Worm (Caenorhabditis elegans) whole organism, L4 larva: ENCODE measurements around the gene tatn-1.

Experiments used
- F10B5.3 ChIP-seq: sonication (generic microtip); optimal IDR thresholded peaks from 2 replicates; lab custom pipeline; 2016; ENCODE audit warnings: mild to moderate bottlenecking, missing genetic modification characterization, missing compliant biosample characterization
- Y48G9A.11 ChIP-seq: fragments of 200-800 bp; sonication (Bioruptor generic); IDR thresholded peaks from 2 replicates; pipeline ENCODE4 v1.3.6; 2022; ENCODE audit warnings: missing genetic modification reagents, missing genetic modification characterization, missing compliant biosample characterization
- aly-2 ChIP-seq: sonication (generic microtip); optimal IDR thresholded peaks from 2 replicates; lab custom pipeline; 2018; ENCODE audit warnings: missing biosample characterization, missing genetic modification characterization
- ama-1 ChIP-seq: fragments of 150-350 bp; optimal IDR thresholded peaks from 2 replicates; lab custom pipeline; 2014; ENCODE audit warnings: inconsistent platforms, mixed read lengths
- arid-1 ChIP-seq: fragments of 200-800 bp; sonication (Bioruptor generic); conservative IDR thresholded peaks from 2 replicates; pipeline ENCODE4 v1.3.6; 2022; ENCODE audit warnings: missing genetic modification reagents, missing genetic modification characterization, missing compliant biosample characterization
- ceh-44 ChIP-seq: fragments of 200-800 bp; sonication (Bioruptor generic); IDR thresholded peaks from 2 replicates; pipeline ENCODE4 v1.3.6; 2022; ENCODE audit warnings: missing genetic modification reagents, missing genetic modification characterization, missing compliant biosample characterization
- ctbp-1 ChIP-seq: fragments of 200-800 bp; sonication (Bioruptor generic); IDR thresholded peaks from 2 replicates; pipeline ENCODE4 v1.3.6; 2022; ENCODE audit warnings: missing genetic modification reagents, missing genetic modification characterization, missing compliant biosample characterization
- daf-16 ChIP-seq, 3 experiments: sonication (generic microtip); optimal IDR thresholded peaks; 2 replicates each; lab custom pipeline; 2016 to 2017; ENCODE audit warnings: missing genetic modification characterization in 3 of 3, missing genetic modification reagents in 3 of 3, mild to moderate bottlenecking in 2 of 3, missing compliant biosample characterization in 2 of 3, missing biosample characterization in 1 of 3, moderate library complexity in 1 of 3
- fkh-10 ChIP-seq: fragments of 150-350 bp; optimal IDR thresholded peaks from 2 replicates; lab custom pipeline; 2014; ENCODE audit warnings: missing biosample characterization, missing genetic modification reagents, missing genetic modification characterization
- hlh-30 ChIP-seq: sonication (generic microtip); optimal IDR thresholded peaks from 2 replicates; lab custom pipeline; 2017; ENCODE audit warnings: antibody characterized with exemption, mild to moderate bottlenecking, missing genetic modification characterization, missing compliant biosample characterization; ENCODE audit not compliant: insufficient read depth
- lin-29 ChIP-seq: fragments of 200-800 bp; sonication (Bioruptor generic); IDR thresholded peaks from 2 replicates; pipeline ENCODE4 v1.3.6; 2022; ENCODE audit warnings: missing genetic modification reagents, missing genetic modification characterization, missing compliant biosample characterization
- mdl-1 ChIP-seq, 2 experiments: fragments of 150-350 bp in 1 of 2; sonication (generic microtip) in 1 of 2; optimal IDR thresholded peaks; 2 replicates each; lab custom pipeline; 2014 to 2017; ENCODE audit warnings: missing biosample characterization in 2 of 2, missing genetic modification characterization in 2 of 2
- mdt-29 ChIP-seq: fragments of 200-800 bp; sonication (Bioruptor generic); IDR thresholded peaks from 2 replicates; pipeline ENCODE4 v1.3.6; 2022; ENCODE audit warnings: missing genetic modification reagents, missing genetic modification characterization, missing compliant biosample characterization
- mep-1 ChIP-seq: fragments of 150-350 bp; sonication (generic microtip); optimal IDR thresholded peaks from 3 replicates; lab custom pipeline; 2014; ENCODE audit warnings: missing biosample characterization, missing genetic modification characterization
- nhr-10 ChIP-seq: fragments of 150-350 bp; optimal IDR thresholded peaks from 2 replicates; lab custom pipeline; 2014; ENCODE audit warnings: missing biosample characterization, missing genetic modification characterization
- nhr-237 ChIP-seq: sonication (generic microtip); optimal IDR thresholded peaks from 2 replicates; lab custom pipeline; 2017; ENCODE audit warnings: missing biosample characterization, missing genetic modification characterization
- nhr-42 ChIP-seq: fragments of 200-800 bp; sonication (Bioruptor generic); IDR thresholded peaks from 2 replicates; pipeline ENCODE4 v1.3.6; 2022; ENCODE audit warnings: missing genetic modification characterization, missing compliant biosample characterization
- nhr-6 ChIP-seq: fragments of 150-350 bp; optimal IDR thresholded peaks from 2 replicates; lab custom pipeline; 2014; ENCODE audit warnings: missing biosample characterization, missing genetic modification characterization
- pqm-1 ChIP-seq: sonication (generic microtip); optimal IDR thresholded peaks from 2 replicates; lab custom pipeline; 2017; ENCODE audit warnings: missing biosample characterization, missing genetic modification characterization
- rbr-2 ChIP-seq: sonication (generic microtip); optimal IDR thresholded peaks from 2 replicates; lab custom pipeline; 2016; ENCODE audit warnings: missing genotype, missing genetic modification characterization, missing compliant biosample characterization
- skn-1 ChIP-seq: fragments of 150-350 bp; optimal IDR thresholded peaks from 2 replicates; lab custom pipeline; 2014; ENCODE audit warnings: missing biosample characterization, missing genetic modification characterization
- snpc-4 ChIP-seq: fragments of 150-350 bp; optimal IDR thresholded peaks from 2 replicates; lab custom pipeline; 2014; ENCODE audit warnings: missing biosample characterization, missing genetic modification characterization
- spr-1 ChIP-seq: sonication (generic microtip); optimal IDR thresholded peaks from 2 replicates; lab custom pipeline; 2016; ENCODE audit warnings: mild to moderate bottlenecking, missing genetic modification characterization, missing compliant biosample characterization
- unc-130 ChIP-seq: sonication (generic microtip); optimal IDR thresholded peaks from 2 replicates; lab custom pipeline; 2016; ENCODE audit warnings: missing genetic modification reagents, missing genetic modification characterization, missing compliant biosample characterization
- zfp-3 ChIP-seq: fragments of 200-800 bp; sonication (Bioruptor generic); conservative IDR thresholded peaks from 2 replicates; pipeline ENCODE4 v1.3.6; 2022; ENCODE audit warnings: missing genetic modification reagents, missing genetic modification characterization, missing compliant biosample characterization
- zip-11 ChIP-seq: fragments of 200-800 bp; sonication (Bioruptor generic); IDR thresholded peaks from 2 replicates; pipeline ENCODE4 v1.3.6; 2022; ENCODE audit warnings: missing genetic modification characterization, missing compliant biosample characterization
- ztf-11 ChIP-seq: fragments of 150-350 bp; optimal IDR thresholded peaks from 2 replicates; lab custom pipeline; 2014; ENCODE audit warnings: missing biosample characterization, missing genetic modification characterization

tatn-1 gene

DNA sequence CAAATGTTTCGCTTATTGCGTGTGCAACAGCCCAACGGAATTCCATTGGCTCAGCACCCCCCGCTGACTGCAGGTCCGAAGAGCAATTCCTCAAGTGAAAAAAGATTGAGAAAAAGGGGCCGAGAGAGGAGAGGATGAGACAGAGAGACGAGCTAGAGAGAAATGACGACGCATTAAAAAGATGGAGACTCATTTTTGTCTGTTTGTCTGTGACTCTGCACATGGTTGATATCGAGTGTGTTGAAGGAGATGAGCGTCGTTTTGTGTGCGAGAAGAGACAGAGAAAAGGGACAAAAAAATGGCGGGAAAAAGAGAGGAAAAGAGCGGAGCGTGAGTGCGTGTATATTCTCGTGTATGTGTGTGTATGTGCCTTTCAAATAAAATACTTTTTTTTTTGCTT is 50.2 kb downstream of the tatn-1 start (continued):
- TF ChIP-seq zfp-3 = no peak
- TF ChIP-seq rbr-2 (tag; lab: Kevin White, UChicago) = peak; percentile 91
- TF ChIP-seq hlh-30 = peak; percentile 95
- TF ChIP-seq arid-1 = 0 out of 2 replicates have a peak, but pooled peaks have one; percentile 7
- TF ChIP-seq ctbp-1 (GFP tag; lab: Robert Waterston, UW) = peak; percentile 92
- TF ChIP-seq spr-1 = peak; percentile 34
- peak; percentile 10 for TF ChIP-seq ama-1 (lab: Kevin White, UChicago)
- no peak for TF ChIP-seq aly-2 (tag; lab: Kevin White, UChicago)
- TF ChIP-seq unc-130 = no peak
- TF ChIP-seq mdt-29 = no peak
- 0 out of 2 replicates have a peak, but pooled peaks have one; percentile 18 for TF ChIP-seq nhr-42
- TF ChIP-seq ceh-44 (GFP tag; lab: Robert Waterston, UW) = no peak
- TF ChIP-seq F10B5.3 (tag; lab: Kevin White, UChicago) = peak; percentile 1
- TF ChIP-seq Y48G9A.11 (GFP tag; lab: Robert Waterston, UW) = no peak
- TF ChIP-seq zip-11 (GFP tag; lab: Robert Waterston, UW) = no peak
- TF ChIP-seq snpc-4 = no peak
- peak; percentile 94 for TF ChIP-seq mep-1 (tag; lab: Kevin White, UChicago)
- no peak; the same call in 1 of the 2 replicates for TF ChIP-seq lin-29 (GFP tag; lab: Robert Waterston, UW)
- TF ChIP-seq mdl-1 (tag; optimal IDR thresholded peaks at IDR 0.05; lab: Kevin White, UChicago) = peak; percentile 75 to 97
- peak; percentile 39 for TF ChIP-seq pqm-1 (tag; lab: Kevin White, UChicago)
- TF ChIP-seq fkh-10 = peak; percentile 94
- no peak for TF ChIP-seq nhr-237
- TF ChIP-seq nhr-10 (tag; lab: Kevin White, UChicago) = no peak
- no peak for TF ChIP-seq ztf-11
- peak; percentile 75 for TF ChIP-seq nhr-6
- no peak for TF ChIP-seq skn-1 (tag; lab: Kevin White, UChicago)
- peak in 1 of 2 experiments; percentile 64 for TF ChIP-seq daf-16 (GFP tag; optimal IDR thresholded peaks at IDR 0.05; lab: Kevin White, UChicago)
- TF ChIP-seq daf-16 (tag; optimal IDR thresholded peaks at IDR 0.05; lab: Kevin White, UChicago) = peak; percentile 59
